Fruit fly (Drosophila melanogaster) whole organism, embryonic: ENCODE data around the gene Sfxn2.

ENCODE experiments used
- CG10654 ChIP-seq: fragments of 200-800 bp; sonication (Bioruptor generic); optimal IDR thresholded peaks from 2 replicates; lab custom pipeline; 2016; ENCODE audit warnings: missing biosample characterization, missing genetic modification characterization
- CG11398 ChIP-seq: fragments of 200-800 bp; sonication (Bioruptor generic); optimal IDR thresholded peaks from 2 replicates; lab custom pipeline; 2016; ENCODE audit warnings: missing biosample characterization, missing genetic modification characterization
- CG12071 ChIP-seq: fragments of 200-800 bp; sonication (Bioruptor generic); optimal IDR thresholded peaks from 3 replicates; lab custom pipeline; 2018; ENCODE audit warnings: missing biosample characterization, mild to moderate bottlenecking, missing genetic modification characterization
- CG12219 ChIP-seq: fragments of 200-800 bp; sonication (Bioruptor generic); optimal IDR thresholded peaks from 3 replicates; lab custom pipeline; 2018; ENCODE audit warnings: missing biosample characterization, mild to moderate bottlenecking, missing genetic modification characterization
- CG12236 ChIP-seq: fragments of 200-800 bp; sonication (Bioruptor generic); optimal IDR thresholded peaks from 2 replicates; lab custom pipeline; 2016; ENCODE audit warnings: missing biosample characterization, missing genetic modification characterization
- CG14050 ChIP-seq: fragments of 200-800 bp; sonication (Bioruptor generic); IDR thresholded peaks from 3 replicates; pipeline ENCODE4 v1.3.6; 2022; ENCODE audit warnings: missing biosample characterization, missing genetic modification characterization
- CG1647 ChIP-seq: fragments of 200-800 bp; sonication (Bioruptor generic); optimal IDR thresholded peaks from 3 replicates; lab custom pipeline; 2016; ENCODE audit warnings: missing biosample characterization, missing genetic modification characterization
- CG17568 ChIP-seq: fragments of 200-800 bp; sonication (Bioruptor generic); optimal IDR thresholded peaks from 2 replicates; lab custom pipeline; 2018; ENCODE audit warnings: missing biosample characterization, mild to moderate bottlenecking, missing genetic modification characterization, moderate library complexity
- CG2116 ChIP-seq: fragments of 200-800 bp; sonication (Bioruptor generic); optimal IDR thresholded peaks from 3 replicates; lab custom pipeline; 2018; ENCODE audit warnings: missing biosample characterization, mild to moderate bottlenecking, missing genetic modification characterization
- CG2202 ChIP-seq: fragments of 200-800 bp; sonication (Bioruptor generic); optimal IDR thresholded peaks from 2 replicates; lab custom pipeline; 2018; ENCODE audit warnings: missing biosample characterization, mild to moderate bottlenecking, missing genetic modification characterization
- CG32772 ChIP-seq: fragments of 200-800 bp; sonication (Bioruptor generic); IDR thresholded peaks from 2 replicates; pipeline ENCODE4 v1.3.6; 2022; ENCODE audit warnings: missing biosample characterization, missing genetic modification characterization
- CG34376 ChIP-seq: fragments of 200-800 bp; sonication (Bioruptor generic); optimal IDR thresholded peaks from 2 replicates; lab custom pipeline; 2018; ENCODE audit warnings: missing biosample characterization, mild to moderate bottlenecking, missing genetic modification characterization
- CG34422 ChIP-seq: fragments of 200-800 bp; sonication (Bioruptor generic); IDR thresholded peaks from 3 replicates; pipeline ENCODE4 v1.3.6; 2022; ENCODE audit warnings: missing biosample characterization, missing genetic modification characterization
- CG4360 ChIP-seq: fragments of 200-800 bp; sonication (Bioruptor generic); IDR thresholded peaks from 2 replicates; pipeline ENCODE4 v1.3.6; 2022; ENCODE audit warnings: missing biosample characterization, missing genetic modification characterization
- CG43689 ChIP-seq: fragments of 200-800 bp; sonication (Bioruptor generic); IDR thresholded peaks from 2 replicates; pipeline ENCODE4 v1.3.6; 2022; ENCODE audit warnings: missing biosample characterization, missing genetic modification characterization
- CG4424 ChIP-seq: fragments of 200-800 bp; sonication (Bioruptor generic); optimal IDR thresholded peaks from 3 replicates; lab custom pipeline; 2016; ENCODE audit warnings: missing biosample characterization, missing genetic modification characterization
- CG6175 ChIP-seq: fragments of 200-800 bp; sonication (Bioruptor generic); IDR thresholded peaks from 3 replicates; pipeline ENCODE4 v1.3.6; 2022; ENCODE audit warnings: missing biosample characterization, missing genetic modification characterization
- CG8281 ChIP-seq: fragments of 200-800 bp; sonication (Bioruptor generic); optimal IDR thresholded peaks from 2 replicates; lab custom pipeline; 2018; ENCODE audit warnings: missing biosample characterization, mild to moderate bottlenecking, missing genetic modification characterization, moderate library complexity
- CG8290 ChIP-seq, 3 experiments: fragments of 200-800 bp; sonication (Bioruptor generic); optimal IDR thresholded peaks; 2 replicates each; lab custom pipeline; 2016 to 2019; ENCODE audit warnings: missing biosample characterization in 3 of 3, missing genetic modification characterization in 3 of 3, mild to moderate bottlenecking in 2 of 3, moderate library complexity in 1 of 3
- D19A ChIP-seq: fragments of 200-800 bp; optimal IDR thresholded peaks from 3 replicates; lab custom pipeline; 2019; ENCODE audit warnings: missing biosample characterization, mild to moderate bottlenecking, missing genetic modification characterization, moderate library complexity
- H15 ChIP-seq: fragments of 200-800 bp; sonication (Bioruptor generic); IDR thresholded peaks from 3 replicates; pipeline ENCODE4 v1.3.6; 2022; ENCODE audit warnings: missing biosample characterization, missing genetic modification characterization
- Hey ChIP-seq: fragments of 200-800 bp; sonication (Bioruptor generic); optimal IDR thresholded peaks from 3 replicates; lab custom pipeline; 2018; ENCODE audit warnings: missing biosample characterization, mild to moderate bottlenecking, missing genetic modification characterization
- Hr39 ChIP-seq: fragments of >200 bp; optimal IDR thresholded peaks from 2 replicates; lab custom pipeline; 2017
- NC2α ChIP-seq: fragments of 200-800 bp; sonication (Bioruptor generic); optimal IDR thresholded peaks from 2 replicates; lab custom pipeline; 2016; ENCODE audit warnings: missing biosample characterization, missing genetic modification characterization
- Nf-YB ChIP-seq: fragments of 200-800 bp; sonication (Bioruptor generic); optimal IDR thresholded peaks from 3 replicates; lab custom pipeline; 2019; ENCODE audit warnings: missing biosample characterization, mild to moderate bottlenecking, missing genetic modification characterization, moderate library complexity
- Oaz ChIP-seq: fragments of 200-800 bp; sonication (Bioruptor generic); IDR thresholded peaks from 2 replicates; pipeline ENCODE4 v1.3.6; 2022; ENCODE audit warnings: missing biosample characterization, missing genetic modification characterization
- Ptx1 ChIP-seq: fragments of 200-800 bp; sonication (Bioruptor generic); IDR thresholded peaks from 2 replicates; pipeline ENCODE4 v1.3.6; 2022; ENCODE audit warnings: missing biosample characterization, missing genetic modification characterization
- Xrp1 ChIP-seq: fragments of 200-800 bp; sonication (Bioruptor generic); IDR thresholded peaks from 2 replicates; pipeline ENCODE4 v1.3.6; 2022; ENCODE audit warnings: missing biosample characterization, missing genetic modification characterization
- ase ChIP-seq: fragments of 200-800 bp; sonication (Bioruptor generic); IDR thresholded peaks from 3 replicates; pipeline ENCODE4 v1.3.6; 2022; ENCODE audit warnings: missing biosample characterization, missing genetic modification characterization
- az2 ChIP-seq: fragments of 200-800 bp; sonication (Bioruptor generic); optimal IDR thresholded peaks from 3 replicates; lab custom pipeline; 2016; ENCODE audit warnings: missing biosample characterization, missing genetic modification characterization
- bowl ChIP-seq: fragments of 200-800 bp; sonication (Bioruptor generic); IDR thresholded peaks from 2 replicates; pipeline ENCODE4 v1.3.6; 2022; ENCODE audit warnings: missing biosample characterization, missing genetic modification characterization
- cato ChIP-seq: fragments of 200-800 bp; sonication (Bioruptor generic); optimal IDR thresholded peaks from 2 replicates; lab custom pipeline; 2016; ENCODE audit warnings: missing biosample characterization, missing genetic modification characterization, borderline replicate concordance
- chn ChIP-seq: fragments of 200-800 bp; sonication (Bioruptor generic); optimal IDR thresholded peaks from 2 replicates; lab custom pipeline; 2016; ENCODE audit warnings: missing biosample characterization, missing genetic modification characterization
- dmrt99B ChIP-seq: fragments of 200-800 bp; sonication (Bioruptor generic); optimal IDR thresholded peaks from 2 replicates; lab custom pipeline; 2018; ENCODE audit warnings: missing biosample characterization, mild to moderate bottlenecking, missing genetic modification characterization, moderate library complexity
- ftz-f1 ChIP-seq: fragments of 200-800 bp; sonication (Bioruptor generic); optimal IDR thresholded peaks from 2 replicates; lab custom pipeline; 2016; ENCODE audit warnings: missing biosample characterization, missing genetic modification characterization
- gcm ChIP-seq: fragments of 200-800 bp; sonication (Bioruptor generic); optimal IDR thresholded peaks from 2 replicates; lab custom pipeline; 2019; ENCODE audit warnings: missing biosample characterization, mild to moderate bottlenecking, missing genetic modification characterization, moderate library complexity
- gem ChIP-seq: fragments of 200-800 bp; sonication (Bioruptor generic); optimal IDR thresholded peaks from 2 replicates; lab custom pipeline; 2019; ENCODE audit warnings: missing biosample characterization, mild to moderate bottlenecking, missing genetic modification characterization, moderate library complexity
- gfzf ChIP-seq: fragments of 200-800 bp; sonication (Bioruptor generic); optimal IDR thresholded peaks from 2 replicates; lab custom pipeline; 2016; ENCODE audit warnings: missing biosample characterization, mild to moderate bottlenecking, missing genetic modification characterization, moderate library complexity
- gsb-n ChIP-seq: fragments of 200-800 bp; sonication (Bioruptor generic); optimal IDR thresholded peaks from 3 replicates; lab custom pipeline; 2018; ENCODE audit warnings: missing biosample characterization, mild to moderate bottlenecking, missing genetic modification characterization
- lov ChIP-seq, 2 experiments: fragments of 200-800 bp in 1 of 2; fragments of >200 bp in 1 of 2; sonication (Bioruptor generic) in 1 of 2; IDR thresholded peaks in 1 of 2; optimal IDR thresholded peaks in 1 of 2; 2 replicates in 1 of 2; 3 replicates in 1 of 2; pipeline versions ENCODE4 v1.3.6 to Lab custom; 2017 to 2022; ENCODE audit warnings: missing biosample characterization in 1 of 2, missing genetic modification characterization in 1 of 2
- oc ChIP-seq: fragments of 200-800 bp; sonication (Bioruptor generic); optimal IDR thresholded peaks from 2 replicates; lab custom pipeline; 2018; ENCODE audit warnings: missing biosample characterization, mild to moderate bottlenecking, missing genetic modification characterization, moderate library complexity
- pita ChIP-seq: fragments of 200-800 bp; sonication (Bioruptor generic); optimal IDR thresholded peaks from 2 replicates; lab custom pipeline; 2017; ENCODE audit warnings: missing biosample characterization, mild to moderate bottlenecking, missing genetic modification characterization
- ro ChIP-seq: fragments of 200-800 bp; sonication (Bioruptor generic); IDR thresholded peaks from 2 replicates; pipeline ENCODE4 v1.3.6; 2022; ENCODE audit warnings: missing biosample characterization, missing genetic modification characterization
- schlank ChIP-seq: fragments of 200-800 bp; sonication (Bioruptor generic); optimal IDR thresholded peaks from 2 replicates; lab custom pipeline; 2018; ENCODE audit warnings: missing biosample characterization, mild to moderate bottlenecking, missing genetic modification characterization
- sens-2 ChIP-seq: fragments of 200-800 bp; sonication (Bioruptor generic); IDR thresholded peaks from 2 replicates; pipeline ENCODE4 v1.3.6; 2022; ENCODE audit warnings: missing biosample characterization, missing genetic modification characterization
- sisA ChIP-seq: fragments of 200-800 bp; sonication (Bioruptor generic); IDR thresholded peaks from 2 replicates; pipeline ENCODE4 v1.3.6; 2022; ENCODE audit warnings: missing biosample characterization, missing genetic modification characterization
- tna ChIP-seq: fragments of 200-800 bp; sonication (Bioruptor generic); IDR thresholded peaks from 2 replicates; pipeline ENCODE4 v1.3.6; 2022; ENCODE audit warnings: missing biosample characterization, missing genetic modification characterization; ENCODE audit not compliant: partially characterized antibody
- trh ChIP-seq: fragments of 200-800 bp; sonication (Bioruptor generic); optimal IDR thresholded peaks from 2 replicates; lab custom pipeline; 2016; ENCODE audit warnings: missing biosample characterization, missing genetic modification characterization
- unc-4 ChIP-seq: fragments of 200-800 bp; sonication (Bioruptor generic); IDR thresholded peaks from 2 replicates; pipeline ENCODE4 v1.3.6; 2022; ENCODE audit warnings: missing biosample characterization, missing genetic modification characterization; ENCODE audit not compliant: partially characterized antibody

The Sfxn2 gene

dm6 chr3L:19045299-19046025 lies 17.5 kb upstream of the Sfxn2 start, which contains the start of gene nkd (continued):
- TF ChIP-seq dmrt99B (tag; lab: Kevin White, UChicago) = peak; percentile 91
- TF ChIP-seq CG14050 (GFP tag; lab: Robert Waterston, UW) = peak; percentile 89
- peak; percentile 96 for TF ChIP-seq gem (tag; lab: Kevin White, UChicago)
- TF ChIP-seq CG1647 = peak; percentile 28
- no peak for TF ChIP-seq ftz-f1 (GFP tag; lab: Kevin White, UChicago)
- TF ChIP-seq az2 (GFP tag; lab: Kevin White, UChicago) = peak; percentile 93
- TF ChIP-seq Xrp1 (GFP tag; lab: Robert Waterston, UW) = peak; percentile 98
- peak; percentile 35; the same call in 1 of the 2 replicates for TF ChIP-seq CG4360
- no peak for TF ChIP-seq lov (optimal IDR thresholded peaks at IDR 0.05; lab: Kevin White, UChicago)
- TF ChIP-seq lov (GFP tag; IDR thresholded peaks at IDR 0.05; lab: Robert Waterston, UW) = peak; percentile 91
- peak; percentile 43 for TF ChIP-seq CG12236 (GFP tag; lab: Kevin White, UChicago)
- no peak; the same call in 1 of the 2 replicates for TF ChIP-seq tna (GFP tag; lab: Robert Waterston, UW)
- no peak for TF ChIP-seq pita
- peak; percentile 82 for TF ChIP-seq CG17568 (GFP tag; lab: Kevin White, UChicago)
- peak; percentile 88 for TF ChIP-seq bowl
- no peak for TF ChIP-seq unc-4 (GFP tag; lab: Robert Waterston, UW)
- TF ChIP-seq CG2116 (GFP tag; lab: Kevin White, UChicago) = peak; percentile 66
- TF ChIP-seq CG34422 (GFP tag; lab: Robert Waterston, UW) = peak; percentile 86
- peak; percentile 97 for TF ChIP-seq gcm (GFP tag; lab: Kevin White, UChicago)
- TF ChIP-seq CG43689 (GFP tag; lab: Robert Waterston, UW) = peak; percentile 50; the same call in 1 of the 2 replicates
- TF ChIP-seq schlank (tag; lab: Kevin White, UChicago) = peak; percentile 39
- TF ChIP-seq gsb-n (tag; lab: Kevin White, UChicago) = peak; percentile 92
- TF ChIP-seq CG11398 (GFP tag; lab: Kevin White, UChicago) = peak; percentile 61
- TF ChIP-seq CG10654 (GFP tag; lab: Kevin White, UChicago) = peak; percentile 72
- peak; percentile 51; the same call in 2 of the 3 replicates for TF ChIP-seq CG6175 (GFP tag; lab: Robert Waterston, UW)
- TF ChIP-seq trh (GFP tag; lab: Kevin White, UChicago) = peak; percentile 57
- TF ChIP-seq Hey (tag; lab: Kevin White, UChicago) = no peak
- no peak for TF ChIP-seq Hr39
- TF ChIP-seq gfzf (GFP tag; lab: Kevin White, UChicago) = no peak
- TF ChIP-seq NC2α (GFP tag; lab: Kevin White, UChicago) = no peak
- peak; percentile 67 for TF ChIP-seq CG8281 (tag; lab: Kevin White, UChicago)
- TF ChIP-seq CG12219 (GFP tag; lab: Kevin White, UChicago) = peak; percentile 74
- peak; percentile 76 for TF ChIP-seq CG8290 (GFP tag; optimal IDR thresholded peaks at IDR 0.05; lab: Kevin White, UChicago)
- peak in 1 of 2 experiments; percentile 78 for TF ChIP-seq CG8290 (tag; optimal IDR thresholded peaks at IDR 0.05; lab: Kevin White, UChicago)
- TF ChIP-seq sisA (GFP tag; lab: Robert Waterston, UW) = peak; percentile 83
- TF ChIP-seq D19A (tag; lab: Kevin White, UChicago) = peak; percentile 93
- TF ChIP-seq Ptx1 = peak; percentile 91
- peak; percentile 88 for TF ChIP-seq ase (GFP tag; lab: Robert Waterston, UW)
- TF ChIP-seq CG32772 (GFP tag; lab: Robert Waterston, UW) = peak; percentile 84
- TF ChIP-seq Oaz (GFP tag; lab: Robert Waterston, UW) = peak; percentile 29; the same call in 1 of the 2 replicates
- peak; percentile 69 for TF ChIP-seq CG2202 (tag; lab: Kevin White, UChicago)
- peak; percentile 76 for TF ChIP-seq cato (GFP tag; lab: Kevin White, UChicago)
- peak; percentile 65; the same call in 2 of the 3 replicates for TF ChIP-seq H15 (GFP tag; lab: Robert Waterston, UW)
- peak; percentile 87 for TF ChIP-seq sens-2 (GFP tag; lab: Robert Waterston, UW)
- TF ChIP-seq CG34376 (GFP tag; lab: Kevin White, UChicago) = peak; percentile 72
- peak; percentile 81 for TF ChIP-seq chn
- TF ChIP-seq Nf-YB = peak; percentile 79
- peak; percentile 91 for TF ChIP-seq oc
- TF ChIP-seq CG4424 = peak; percentile 82
- peak; percentile 77 for TF ChIP-seq ro
- peak; percentile 70 for TF ChIP-seq CG12071 (GFP tag; lab: Kevin White, UChicago)
